Fruit fly (Drosophila melanogaster) whole organism, embryonic: ENCODE results near the gene CG5214.
A peak's percentile ranks its signal among the peaks of the same experiment; 100 is the strongest.

Experiments used
- CG10979 ChIP-seq: fragments of 200-800 bp; sonication (Bioruptor generic); optimal IDR thresholded peaks from 2 replicates; lab custom pipeline; 2018; ENCODE audit warnings: missing biosample characterization, mild to moderate bottlenecking, missing genetic modification characterization, moderate library complexity
- CG11560 ChIP-seq: fragments of 200-800 bp; sonication (Bioruptor generic); IDR thresholded peaks from 3 replicates; pipeline ENCODE4 v1.3.6; 2022; ENCODE audit warnings: missing biosample characterization, missing genetic modification characterization
- CG13775 ChIP-seq: fragments of 200-800 bp; sonication (Bioruptor generic); optimal IDR thresholded peaks from 3 replicates; lab custom pipeline; 2017; ENCODE audit warnings: missing biosample characterization, mild to moderate bottlenecking, missing genetic modification characterization
- CG13894 ChIP-seq: fragments of 200-800 bp; sonication (Bioruptor generic); optimal IDR thresholded peaks from 3 replicates; lab custom pipeline; 2018; ENCODE audit warnings: missing biosample characterization, mild to moderate bottlenecking, missing genetic modification characterization, moderate library complexity
- CG14014 ChIP-seq: fragments of 200-800 bp; sonication (Bioruptor generic); IDR thresholded peaks from 2 replicates; pipeline ENCODE4 v1.3.6; 2022; ENCODE audit warnings: missing biosample characterization, missing genetic modification characterization
- CG14710 ChIP-seq: fragments of 200-800 bp; sonication (Bioruptor generic); optimal IDR thresholded peaks from 3 replicates; lab custom pipeline; 2019; ENCODE audit warnings: missing biosample characterization, mild to moderate bottlenecking, missing genetic modification characterization, moderate library complexity
- CG1603 ChIP-seq: fragments of 200-800 bp; sonication (Bioruptor generic); optimal IDR thresholded peaks from 2 replicates; lab custom pipeline; 2019; ENCODE audit warnings: missing biosample characterization, mild to moderate bottlenecking, missing genetic modification characterization, moderate library complexity
- CG31365 ChIP-seq: fragments of 200-800 bp; sonication (Bioruptor generic); optimal IDR thresholded peaks from 2 replicates; lab custom pipeline; 2018; ENCODE audit warnings: missing biosample characterization, mild to moderate bottlenecking, missing genetic modification characterization
- CG32772 ChIP-seq: fragments of 200-800 bp; sonication (Bioruptor generic); IDR thresholded peaks from 2 replicates; pipeline ENCODE4 v1.3.6; 2022; ENCODE audit warnings: missing biosample characterization, missing genetic modification characterization
- CG34422 ChIP-seq: fragments of 200-800 bp; sonication (Bioruptor generic); IDR thresholded peaks from 3 replicates; pipeline ENCODE4 v1.3.6; 2022; ENCODE audit warnings: missing biosample characterization, missing genetic modification characterization
- CG6854 ChIP-seq: fragments of 200-800 bp; sonication (Bioruptor generic); optimal IDR thresholded peaks from 3 replicates; lab custom pipeline; 2017; ENCODE audit warnings: missing biosample characterization, mild to moderate bottlenecking, missing genetic modification characterization
- CG8478 ChIP-seq: fragments of >200 bp; optimal IDR thresholded peaks from 2 replicates; lab custom pipeline; 2018
- CG8924 ChIP-seq: fragments of 200-800 bp; optimal IDR thresholded peaks from 3 replicates; lab custom pipeline; 2019; ENCODE audit warnings: missing biosample characterization, mild to moderate bottlenecking, missing genetic modification characterization, moderate library complexity
- D19B ChIP-seq: fragments of 200-800 bp; sonication (Bioruptor generic); optimal IDR thresholded peaks from 2 replicates; lab custom pipeline; 2017; ENCODE audit warnings: missing biosample characterization, mild to moderate bottlenecking, missing genetic modification characterization
- Dfd ChIP-seq, 2 experiments: fragments of >200 bp; optimal IDR thresholded peaks; 2 replicates each; lab custom pipeline; 2017; ENCODE audit warnings: missing biosample characterization in 2 of 2, missing genetic modification characterization in 2 of 2
- Doc3 ChIP-seq: fragments of 200-800 bp; sonication (Bioruptor generic); IDR thresholded peaks from 3 replicates; pipeline ENCODE4 v1.3.6; 2022; ENCODE audit warnings: missing biosample characterization, missing genetic modification characterization; ENCODE audit not compliant: partially characterized antibody
- Fer2 ChIP-seq: fragments of 200-800 bp; sonication (Bioruptor generic); optimal IDR thresholded peaks from 2 replicates; lab custom pipeline; 2018; ENCODE audit warnings: missing biosample characterization, mild to moderate bottlenecking, missing genetic modification characterization, moderate library complexity
- GATAe ChIP-seq: fragments of 200-800 bp; sonication (Bioruptor generic); conservative IDR thresholded peaks from 2 replicates; pipeline ENCODE4 v1.3.6; 2022; ENCODE audit warnings: missing biosample characterization, missing genetic modification characterization
- HmgD ChIP-seq: fragments of 200-800 bp; sonication (Bioruptor generic); optimal IDR thresholded peaks from 3 replicates; lab custom pipeline; 2016; ENCODE audit warnings: missing biosample characterization, missing genetic modification characterization
- Hmr ChIP-seq: fragments of 200-800 bp; sonication (Bioruptor generic); optimal IDR thresholded peaks from 3 replicates; lab custom pipeline; 2017; ENCODE audit warnings: mild to moderate bottlenecking, missing biosample characterization, missing genetic modification reagents, missing genetic modification characterization
- Hmx ChIP-seq: fragments of 200-800 bp; sonication (Bioruptor generic); optimal IDR thresholded peaks from 2 replicates; lab custom pipeline; 2016; ENCODE audit warnings: missing biosample characterization, missing genetic modification characterization
- Jarid2 ChIP-seq: fragments of 200-800 bp; sonication (Bioruptor generic); optimal IDR thresholded peaks from 3 replicates; lab custom pipeline; 2017; ENCODE audit warnings: mild to moderate bottlenecking, missing biosample characterization, missing genetic modification reagents, missing genetic modification characterization
- MBD-R2 ChIP-seq: fragments of 200-800 bp; sonication (Bioruptor generic); IDR thresholded peaks from 2 replicates; pipeline ENCODE4 v1.3.6; 2022; ENCODE audit warnings: missing biosample characterization, missing genetic modification characterization
- MESR4 ChIP-seq: fragments of 200-800 bp; sonication (Bioruptor generic); optimal IDR thresholded peaks from 2 replicates; lab custom pipeline; 2018; ENCODE audit warnings: missing biosample characterization, mild to moderate bottlenecking, missing genetic modification characterization, moderate library complexity
- Mrtf ChIP-seq: fragments of 200-800 bp; sonication (Bioruptor generic); IDR thresholded peaks from 3 replicates; pipeline ENCODE4 v1.3.6; 2022; ENCODE audit warnings: missing biosample characterization, missing genetic modification characterization
- NC2β ChIP-seq: fragments of 200-800 bp; sonication (Bioruptor generic); optimal IDR thresholded peaks from 2 replicates; lab custom pipeline; 2016; ENCODE audit warnings: missing biosample characterization, missing genetic modification characterization
- NFAT ChIP-seq: fragments of 200-800 bp; sonication (Bioruptor generic); IDR thresholded peaks from 2 replicates; pipeline ENCODE4 v1.3.6; 2022; ENCODE audit warnings: missing biosample characterization, missing genetic modification characterization
- Neu2 ChIP-seq: fragments of 200-800 bp; sonication (Bioruptor generic); optimal IDR thresholded peaks from 3 replicates; lab custom pipeline; 2016; ENCODE audit warnings: missing biosample characterization, missing genetic modification characterization, borderline replicate concordance
- Six4 ChIP-seq: fragments of 200-800 bp; sonication (Bioruptor generic); optimal IDR thresholded peaks from 2 replicates; lab custom pipeline; 2016; ENCODE audit warnings: missing biosample characterization, missing genetic modification characterization
- Vsx1 ChIP-seq: fragments of 200-800 bp; sonication (Bioruptor generic); optimal IDR thresholded peaks from 2 replicates; lab custom pipeline; 2017; ENCODE audit warnings: missing biosample characterization, mild to moderate bottlenecking, missing genetic modification characterization, missing genetic modification reagents
- ac ChIP-seq: fragments of 200-800 bp; sonication (Bioruptor generic); optimal IDR thresholded peaks from 3 replicates; lab custom pipeline; 2017; ENCODE audit warnings: missing biosample characterization, mild to moderate bottlenecking, missing genetic modification characterization
- caup ChIP-seq: fragments of 200-800 bp; sonication (Bioruptor generic); optimal IDR thresholded peaks from 3 replicates; lab custom pipeline; 2017; ENCODE audit warnings: missing biosample characterization, mild to moderate bottlenecking, missing genetic modification characterization, moderate library complexity; ENCODE audit not compliant: severe bottlenecking
- dm ChIP-seq: fragments of 200-800 bp; sonication (Bioruptor generic); optimal IDR thresholded peaks from 3 replicates; lab custom pipeline; 2016; ENCODE audit warnings: missing biosample characterization, missing genetic modification characterization
- grn ChIP-seq: fragments of 200-800 bp; sonication (Bioruptor generic); optimal IDR thresholded peaks from 3 replicates; lab custom pipeline; 2017; ENCODE audit warnings: missing biosample characterization, missing genetic modification characterization
- h ChIP-seq: fragments of >200 bp; optimal IDR thresholded peaks from 2 replicates; lab custom pipeline; 2017
- jumu ChIP-seq: fragments of 200-800 bp; sonication (Bioruptor generic); optimal IDR thresholded peaks from 3 replicates; lab custom pipeline; 2016; ENCODE audit warnings: missing biosample characterization, missing genetic modification characterization
- lilli ChIP-seq: fragments of 200-800 bp; sonication (Bioruptor generic); optimal IDR thresholded peaks from 3 replicates; lab custom pipeline; 2016; ENCODE audit warnings: missing biosample characterization, missing genetic modification characterization
- peb ChIP-seq: fragments of 200-800 bp; sonication (Bioruptor generic); IDR thresholded peaks from 2 replicates; pipeline ENCODE4 v1.3.6; 2022; ENCODE audit warnings: missing biosample characterization, missing genetic modification characterization
- prd ChIP-seq, 3 experiments: fragments of >200 bp in 2 of 3; fragments of 200-800 bp in 1 of 3; sonication (Bioruptor generic) in 1 of 3; optimal IDR thresholded peaks in 2 of 3; IDR thresholded peaks in 1 of 3; 2 replicates in 2 of 3; 3 replicates in 1 of 3; pipeline versions ENCODE4 v1.3.6 to Lab custom; 2017 to 2022; ENCODE audit warnings: missing biosample characterization in 1 of 3, missing genetic modification characterization in 1 of 3
- pzg ChIP-seq: fragments of 200-800 bp; sonication (Bioruptor generic); optimal IDR thresholded peaks from 3 replicates; lab custom pipeline; 2018; ENCODE audit warnings: missing biosample characterization, mild to moderate bottlenecking, missing genetic modification characterization, moderate library complexity
- sens-2 ChIP-seq: fragments of 200-800 bp; sonication (Bioruptor generic); IDR thresholded peaks from 2 replicates; pipeline ENCODE4 v1.3.6; 2022; ENCODE audit warnings: missing biosample characterization, missing genetic modification characterization
- sim ChIP-seq: fragments of 200-800 bp; sonication (Bioruptor generic); IDR thresholded peaks from 2 replicates; pipeline ENCODE4 v1.3.6; 2022; ENCODE audit warnings: missing biosample characterization, missing genetic modification characterization
- sqz ChIP-seq: fragments of 200-800 bp; sonication (Bioruptor generic); optimal IDR thresholded peaks from 3 replicates; lab custom pipeline; 2018; ENCODE audit warnings: missing biosample characterization, mild to moderate bottlenecking, missing genetic modification characterization
- stc ChIP-seq: fragments of 200-800 bp; sonication (Bioruptor generic); IDR thresholded peaks from 2 replicates; pipeline ENCODE4 v1.3.6; 2022; ENCODE audit warnings: missing biosample characterization, missing genetic modification characterization
- tap ChIP-seq: fragments of 200-800 bp; optimal IDR thresholded peaks from 3 replicates; lab custom pipeline; 2019; ENCODE audit warnings: missing biosample characterization, mild to moderate bottlenecking, missing genetic modification characterization, moderate library complexity
- tio ChIP-seq: fragments of 200-800 bp; sonication (Bioruptor generic); optimal IDR thresholded peaks from 2 replicates; lab custom pipeline; 2017; ENCODE audit warnings: missing biosample characterization, missing genetic modification characterization, inconsistent platforms
- trem ChIP-seq: fragments of 200-800 bp; optimal IDR thresholded peaks from 3 replicates; lab custom pipeline; 2019; ENCODE audit warnings: missing biosample characterization, mild to moderate bottlenecking, missing genetic modification characterization, moderate library complexity
- vvl ChIP-seq: fragments of 200-800 bp; sonication (Bioruptor generic); IDR thresholded peaks from 2 replicates; pipeline ENCODE4 v1.3.6; 2022; ENCODE audit warnings: missing biosample characterization, missing genetic modification characterization
- wek ChIP-seq: fragments of 200-800 bp; sonication (Bioruptor generic); optimal IDR thresholded peaks from 3 replicates; lab custom pipeline; 2018; ENCODE audit warnings: missing biosample characterization, mild to moderate bottlenecking, missing genetic modification characterization, moderate library complexity

CG5214 gene

DNA sequence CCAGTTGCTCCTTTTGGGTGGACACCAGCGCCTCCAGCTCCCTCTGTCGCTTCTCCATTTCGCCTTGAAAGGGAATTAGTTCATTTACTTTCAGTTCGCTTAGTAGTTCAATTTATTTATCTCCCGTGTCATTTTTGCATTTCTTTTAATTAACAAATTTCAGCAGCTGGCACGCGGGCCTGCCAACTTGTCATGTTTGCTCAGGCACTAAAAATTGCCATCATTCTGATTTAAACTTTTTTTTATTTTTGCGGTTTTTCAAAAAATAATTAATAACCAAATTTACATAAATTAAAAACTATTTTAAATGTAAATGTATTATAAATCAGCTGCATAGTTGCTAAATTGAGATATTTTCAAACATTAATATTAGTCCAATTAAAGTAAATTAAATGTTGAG is 13.7 kb upstream of the CG5214 start, which contains the start of gene GCC88 (continued):
- TF ChIP-seq CG13894 (no peak), NC2β (no peak), CG13775 (GFP tag; lab: Kevin White, UChicago) (no peak), ac (GFP tag; lab: Kevin White, UChicago) (no peak), trem (peak; percentile 98), caup (GFP tag; lab: Kevin White, UChicago) (no peak), Fer2 (tag; lab: Kevin White, UChicago) (no peak), tio (GFP tag; lab: Kevin White, UChicago) (no peak), CG32772 (GFP tag; lab: Robert Waterston, UW) (no peak), CG6854 (GFP tag; lab: Kevin White, UChicago) (no peak), CG34422 (GFP tag; lab: Robert Waterston, UW) (0 out of 3 replicates have a peak, but pooled peaks have one; percentile 1), peb (GFP tag; lab: Robert Waterston, UW) (no peak)

DNA sequence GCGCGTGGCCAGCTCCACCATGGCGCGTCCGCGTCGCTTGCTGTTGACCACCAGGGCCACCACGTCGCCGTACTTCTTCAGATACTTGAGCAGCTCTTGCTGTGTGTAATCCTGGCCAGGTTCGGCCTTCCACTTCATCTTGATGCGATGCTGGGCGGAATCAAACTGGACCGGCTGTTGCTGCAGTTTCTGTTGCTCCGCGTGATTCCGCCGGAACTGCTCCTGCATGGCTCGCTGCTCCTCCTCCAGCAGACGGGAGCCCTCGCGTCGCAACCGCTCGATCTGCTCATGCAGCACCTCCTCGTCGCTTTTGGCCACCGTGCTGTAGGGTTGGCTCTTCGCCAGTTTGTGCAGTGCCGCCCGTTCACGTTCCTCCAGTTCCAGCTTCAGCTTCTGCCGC is 13.1 kb upstream of the CG5214 start:
- TF ChIP-seq h (lab: Kevin White, UChicago) = peak; percentile 16
- no peak for TF ChIP-seq sim (GFP tag; lab: Robert Waterston, UW)
- no peak for TF ChIP-seq Doc3 (GFP tag; lab: Robert Waterston, UW)
- 0 out of 3 replicates have a peak, but pooled peaks have one; percentile 38 for TF ChIP-seq CG11560 (tag; lab: Robert Waterston, UW)
- no peak for TF ChIP-seq grn (GFP tag; lab: Kevin White, UChicago)
- TF ChIP-seq ac (GFP tag; lab: Kevin White, UChicago) = no peak
- no peak for TF ChIP-seq prd (optimal IDR thresholded peaks at IDR 0.05; lab: Kevin White, UChicago)
- 0 out of 3 replicates have a peak, but pooled peaks have one; percentile 30 for TF ChIP-seq prd (GFP tag; IDR thresholded peaks at IDR 0.05; lab: Robert Waterston, UW)
- no peak for TF ChIP-seq Vsx1 (GFP tag; lab: Kevin White, UChicago)
- peak; percentile 68 for TF ChIP-seq CG8478 (lab: Kevin White, UChicago)
- TF ChIP-seq Mrtf = no peak
- TF ChIP-seq CG31365 (tag; lab: Kevin White, UChicago) = no peak
- no peak for TF ChIP-seq Hmr (GFP tag; lab: Kevin White, UChicago)
- no peak for TF ChIP-seq stc (GFP tag; lab: Robert Waterston, UW)
- TF ChIP-seq HmgD (GFP tag; lab: Kevin White, UChicago) = no peak
- no peak for TF ChIP-seq Dfd (GFP tag; optimal IDR thresholded peaks at IDR 0.05; lab: Kevin White, UChicago)
- TF ChIP-seq sens-2 (GFP tag; lab: Robert Waterston, UW) = no peak
- no peak for TF ChIP-seq D19B (GFP tag; lab: Kevin White, UChicago)
- no peak for TF ChIP-seq jumu (GFP tag; lab: Kevin White, UChicago)
- no peak for TF ChIP-seq NFAT (GFP tag; lab: Robert Waterston, UW)
- no peak for TF ChIP-seq tap (tag; lab: Kevin White, UChicago)
- TF ChIP-seq GATAe (GFP tag; lab: Robert Waterston, UW) = no peak
- TF ChIP-seq Hmx (GFP tag; lab: Kevin White, UChicago) = no peak
- no peak for TF ChIP-seq lilli (GFP tag; lab: Kevin White, UChicago)
- no peak for TF ChIP-seq Jarid2 (GFP tag; lab: Kevin White, UChicago)
- TF ChIP-seq CG34422 (GFP tag; lab: Robert Waterston, UW) = peak; percentile 16; the same call in 1 of the 3 replicates
- no peak for TF ChIP-seq sqz
- no peak for TF ChIP-seq wek (GFP tag; lab: Kevin White, UChicago)

DNA sequence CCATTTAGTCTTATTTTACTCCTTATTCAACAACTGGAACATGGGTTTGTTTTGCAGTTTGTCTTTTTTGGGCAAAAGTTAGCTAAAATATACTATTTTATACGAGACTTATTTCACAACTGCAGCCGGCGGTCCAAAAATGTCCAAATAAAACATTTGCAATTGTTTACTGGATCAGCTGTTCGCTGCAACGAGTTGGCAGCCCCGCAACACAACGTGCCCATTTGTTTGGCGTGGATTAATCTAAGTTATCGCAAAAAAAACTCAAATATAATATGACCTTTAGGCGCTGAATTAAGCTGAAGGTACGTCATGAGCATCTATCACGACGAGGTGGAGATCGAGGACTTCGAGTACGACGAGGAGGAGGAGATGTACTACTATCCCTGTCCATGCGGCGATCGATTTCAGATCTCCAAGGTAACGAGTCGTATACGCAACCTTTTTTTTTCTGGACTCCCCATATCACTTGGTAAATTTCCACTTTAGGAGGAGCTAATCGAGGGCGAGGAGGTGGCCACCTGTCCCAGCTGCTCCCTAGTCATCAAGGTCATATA is 12.3 kb upstream of the CG5214 start, which contains the start of the genes CG17187 and Dph3:
CG17187 (minus strand) TSS at position 175 of the 557 bp plus-strand sequence.
Dph3 (plus strand) TSS at position 208 of the 557 bp plus-strand sequence.
- TF ChIP-seq MBD-R2 (GFP tag; lab: Robert Waterston, UW) (peak; percentile 85), CG14710 (tag; lab: Kevin White, UChicago) (peak; percentile 5), CG8924 (tag; lab: Kevin White, UChicago) (peak; percentile 19), CG14014 (GFP tag; lab: Robert Waterston, UW) (no peak), vvl (peak; percentile 26; the same call in 1 of the 2 replicates), Six4 (no peak), pzg (GFP tag; lab: Kevin White, UChicago) (peak; percentile 40), CG10979 (tag; lab: Kevin White, UChicago) (peak; percentile 35), MESR4 (GFP tag; lab: Kevin White, UChicago) (peak; percentile 62), Neu2 (GFP tag; lab: Kevin White, UChicago) (no peak), dm (peak; percentile 74), CG1603 (tag; lab: Kevin White, UChicago) (peak; percentile 31)
